Fruit fly (Drosophila melanogaster) whole organism, embryonic: Measurements from ENCODE around the gene Shmt.

ENCODE experiments used
- Abd-B ChIP-seq: fragments of 200-800 bp; sonication (Bioruptor generic); optimal IDR thresholded peaks from 2 replicates; lab custom pipeline; 2018; ENCODE audit warnings: missing biosample characterization, mild to moderate bottlenecking, missing genetic modification characterization, moderate library complexity
- Bdp1 ChIP-seq: fragments of 200-800 bp; sonication (Bioruptor generic); optimal IDR thresholded peaks from 3 replicates; lab custom pipeline; 2016; ENCODE audit warnings: missing biosample characterization, missing genetic modification characterization
- Bgb ChIP-seq: fragments of 200-800 bp; sonication (Bioruptor generic); IDR thresholded peaks from 2 replicates; pipeline ENCODE4 v1.3.6; 2022; ENCODE audit warnings: missing biosample characterization, missing genetic modification characterization; ENCODE audit not compliant: partially characterized antibody
- CG10209 ChIP-seq: fragments of 200-800 bp; sonication (Bioruptor generic); optimal IDR thresholded peaks from 3 replicates; lab custom pipeline; 2017; ENCODE audit warnings: missing biosample characterization, mild to moderate bottlenecking, missing genetic modification characterization, missing genetic modification reagents
- CG10366 ChIP-seq: fragments of 200-800 bp; sonication (Bioruptor generic); IDR thresholded peaks from 2 replicates; pipeline ENCODE4 v1.3.6; 2022; ENCODE audit warnings: missing biosample characterization, missing genetic modification characterization
- CG10543 ChIP-seq: fragments of 200-800 bp; sonication (Bioruptor generic); optimal IDR thresholded peaks from 3 replicates; lab custom pipeline; 2017; ENCODE audit warnings: missing biosample characterization, mild to moderate bottlenecking, missing genetic modification characterization, moderate library complexity
- CG11723 ChIP-seq: fragments of 200-800 bp; sonication (Bioruptor generic); optimal IDR thresholded peaks from 2 replicates; lab custom pipeline; 2017; ENCODE audit warnings: missing biosample characterization, mild to moderate bottlenecking, missing genetic modification characterization
- CG12104 ChIP-seq: fragments of 200-800 bp; sonication (Bioruptor generic); optimal IDR thresholded peaks from 3 replicates; lab custom pipeline; 2016; ENCODE audit warnings: missing biosample characterization, missing genetic modification characterization
- CG12391 ChIP-seq: fragments of 200-800 bp; sonication (Bioruptor generic); optimal IDR thresholded peaks from 3 replicates; lab custom pipeline; 2018; ENCODE audit warnings: missing biosample characterization, mild to moderate bottlenecking, missing genetic modification characterization, moderate library complexity
- CG12659 ChIP-seq: fragments of 200-800 bp; sonication (Bioruptor generic); optimal IDR thresholded peaks from 3 replicates; lab custom pipeline; 2017; ENCODE audit warnings: mild to moderate bottlenecking, missing biosample characterization, missing genetic modification reagents, missing genetic modification characterization
- CG12769 ChIP-seq: fragments of 200-800 bp; sonication (Bioruptor generic); optimal IDR thresholded peaks from 2 replicates; lab custom pipeline; 2019; ENCODE audit warnings: missing biosample characterization, mild to moderate bottlenecking, missing genetic modification characterization, moderate library complexity
- CG13296 ChIP-seq: fragments of 200-800 bp; sonication (Bioruptor generic); optimal IDR thresholded peaks from 3 replicates; lab custom pipeline; 2018; ENCODE audit warnings: missing biosample characterization, mild to moderate bottlenecking, missing genetic modification characterization
- CG17328 ChIP-seq: fragments of 200-800 bp; sonication (Bioruptor generic); IDR thresholded peaks from 2 replicates; pipeline ENCODE4 v1.3.6; 2022; ENCODE audit warnings: missing biosample characterization, missing genetic modification characterization
- CG17385 ChIP-seq: fragments of 200-800 bp; sonication (Bioruptor generic); optimal IDR thresholded peaks from 3 replicates; lab custom pipeline; 2018; ENCODE audit warnings: missing biosample characterization, mild to moderate bottlenecking, missing genetic modification characterization
- CG17802 ChIP-seq: fragments of 200-800 bp; sonication (Bioruptor generic); optimal IDR thresholded peaks from 2 replicates; lab custom pipeline; 2018; ENCODE audit warnings: missing biosample characterization, mild to moderate bottlenecking, missing genetic modification characterization, moderate library complexity
- CG30431 ChIP-seq: fragments of 200-800 bp; sonication (Bioruptor generic); optimal IDR thresholded peaks from 2 replicates; lab custom pipeline; 2017; ENCODE audit warnings: missing biosample characterization, missing genetic modification characterization
- CG42726 ChIP-seq: fragments of 200-800 bp; sonication (Bioruptor generic); IDR thresholded peaks from 2 replicates; pipeline ENCODE4 v1.3.6; 2022; ENCODE audit warnings: missing biosample characterization, missing genetic modification characterization; ENCODE audit not compliant: partially characterized antibody
- CG5180 ChIP-seq: fragments of 200-800 bp; sonication (Bioruptor generic); optimal IDR thresholded peaks from 3 replicates; lab custom pipeline; 2017; ENCODE audit warnings: missing biosample characterization, missing genetic modification characterization, mild to moderate bottlenecking, moderate library complexity, missing genetic modification reagents
- CG7556 ChIP-seq: fragments of 200-800 bp; sonication (Bioruptor generic); optimal IDR thresholded peaks from 2 replicates; lab custom pipeline; 2017; ENCODE audit warnings: missing biosample characterization, mild to moderate bottlenecking, missing genetic modification characterization
- CG8388 ChIP-seq: fragments of 200-800 bp; sonication (Bioruptor generic); optimal IDR thresholded peaks from 2 replicates; lab custom pipeline; 2019; ENCODE audit warnings: missing biosample characterization, mild to moderate bottlenecking, missing genetic modification characterization, moderate library complexity
- CG9437 ChIP-seq: fragments of 200-800 bp; sonication (Bioruptor generic); optimal IDR thresholded peaks from 2 replicates; lab custom pipeline; 2018; ENCODE audit warnings: missing biosample characterization, mild to moderate bottlenecking, missing genetic modification characterization
- CG9609 ChIP-seq: fragments of 200-800 bp; sonication (Bioruptor generic); optimal IDR thresholded peaks from 3 replicates; lab custom pipeline; 2016; ENCODE audit warnings: missing biosample characterization, missing genetic modification characterization
- CoRest ChIP-seq: fragments of 200-800 bp; sonication (Bioruptor generic); optimal IDR thresholded peaks from 3 replicates; lab custom pipeline; 2018; ENCODE audit warnings: missing biosample characterization, mild to moderate bottlenecking, missing genetic modification characterization, moderate library complexity
- Dek ChIP-seq: fragments of 200-800 bp; sonication (Bioruptor generic); optimal IDR thresholded peaks from 3 replicates; lab custom pipeline; 2019; ENCODE audit warnings: missing biosample characterization, mild to moderate bottlenecking, missing genetic modification characterization, moderate library complexity
- HLH4C ChIP-seq: fragments of 200-800 bp; sonication (Bioruptor generic); IDR thresholded peaks from 3 replicates; pipeline ENCODE4 v1.3.6; 2022; ENCODE audit warnings: missing biosample characterization, missing genetic modification characterization; ENCODE audit not compliant: partially characterized antibody
- Hand ChIP-seq: fragments of 200-800 bp; sonication (Bioruptor generic); optimal IDR thresholded peaks from 2 replicates; lab custom pipeline; 2017; ENCODE audit warnings: mild to moderate bottlenecking, missing biosample characterization, missing genetic modification reagents, missing genetic modification characterization
- HmgZ ChIP-seq: fragments of 200-800 bp; sonication (Bioruptor generic); optimal IDR thresholded peaks from 2 replicates; lab custom pipeline; 2018; ENCODE audit warnings: missing biosample characterization, mild to moderate bottlenecking, missing genetic modification characterization
- Hsf ChIP-seq: fragments of 200-800 bp; sonication (Bioruptor generic); optimal IDR thresholded peaks from 3 replicates; lab custom pipeline; 2016; ENCODE audit warnings: missing biosample characterization, missing genetic modification characterization
- Lhr ChIP-seq: fragments of 200-800 bp; sonication (Bioruptor generic); optimal IDR thresholded peaks from 3 replicates; lab custom pipeline; 2017; ENCODE audit warnings: mild to moderate bottlenecking, missing biosample characterization, missing genetic modification reagents, missing genetic modification characterization
- NfI ChIP-seq: fragments of 200-800 bp; sonication (Bioruptor generic); optimal IDR thresholded peaks from 3 replicates; lab custom pipeline; 2018; ENCODE audit warnings: missing biosample characterization, mild to moderate bottlenecking, missing genetic modification characterization, moderate library complexity
- Pdp1 ChIP-seq, 2 experiments: fragments of 200-800 bp; sonication (Bioruptor generic); optimal IDR thresholded peaks; 3 replicates each; lab custom pipeline; 2016; ENCODE audit warnings: missing biosample characterization in 2 of 2, missing genetic modification characterization in 2 of 2, mild to moderate bottlenecking in 1 of 2, moderate library complexity in 1 of 2
- Side ChIP-seq: fragments of 200-800 bp; sonication (Bioruptor generic); optimal IDR thresholded peaks from 2 replicates; lab custom pipeline; 2016; ENCODE audit warnings: missing biosample characterization, missing genetic modification characterization
- TFAM ChIP-seq: fragments of 200-800 bp; sonication (Bioruptor generic); optimal IDR thresholded peaks from 2 replicates; lab custom pipeline; 2017; ENCODE audit warnings: missing biosample characterization, missing genetic modification characterization, inconsistent platforms
- Taf1 ChIP-seq: fragments of 200-800 bp; sonication (Bioruptor generic); IDR thresholded peaks from 2 replicates; pipeline ENCODE4 v1.3.6; 2022; ENCODE audit warnings: missing biosample characterization, missing genetic modification characterization
- bbx ChIP-seq: fragments of 200-800 bp; sonication (Bioruptor generic); IDR thresholded peaks from 2 replicates; pipeline ENCODE4 v1.3.6; 2022; ENCODE audit warnings: missing biosample characterization, missing genetic modification characterization; ENCODE audit not compliant: partially characterized antibody
- br ChIP-seq: fragments of >200 bp; optimal IDR thresholded peaks from 2 replicates; lab custom pipeline; 2017
- crol ChIP-seq: fragments of 200-800 bp; sonication (Bioruptor generic); IDR thresholded peaks from 2 replicates; pipeline ENCODE4 v1.3.6; 2022; ENCODE audit warnings: missing biosample characterization, missing genetic modification characterization
- dm ChIP-seq: fragments of 200-800 bp; sonication (Bioruptor generic); optimal IDR thresholded peaks from 3 replicates; lab custom pipeline; 2016; ENCODE audit warnings: missing biosample characterization, missing genetic modification characterization
- exex ChIP-seq: fragments of 200-800 bp; sonication (Bioruptor generic); optimal IDR thresholded peaks from 4 replicates; lab custom pipeline; 2018; ENCODE audit warnings: missing biosample characterization, mild to moderate bottlenecking, missing genetic modification characterization, moderate library complexity
- fru ChIP-seq: fragments of >200 bp; optimal IDR thresholded peaks from 2 replicates; lab custom pipeline; 2017
- gt ChIP-seq: fragments of 200-800 bp; sonication (Bioruptor generic); IDR thresholded peaks from 2 replicates; pipeline ENCODE4 v1.3.6; 2022; ENCODE audit warnings: missing biosample characterization, missing genetic modification characterization
- lmd ChIP-seq: fragments of 200-800 bp; sonication (Bioruptor generic); IDR thresholded peaks from 2 replicates; pipeline ENCODE4 v1.3.6; 2022; ENCODE audit warnings: missing biosample characterization, missing genetic modification characterization
- mld ChIP-seq: fragments of 200-800 bp; sonication (Bioruptor generic); IDR thresholded peaks from 3 replicates; pipeline ENCODE4 v1.3.6; 2022; ENCODE audit warnings: missing biosample characterization, missing genetic modification characterization; ENCODE audit not compliant: partially characterized antibody
- ranshi ChIP-seq: fragments of 200-800 bp; sonication (Bioruptor generic); IDR thresholded peaks from 2 replicates; pipeline ENCODE4 v1.3.6; 2022; ENCODE audit warnings: missing biosample characterization, missing genetic modification characterization
- sna ChIP-seq: fragments of 200-800 bp; sonication (Bioruptor generic); IDR thresholded peaks from 2 replicates; pipeline ENCODE4 v1.3.6; 2022; ENCODE audit warnings: missing biosample characterization, missing genetic modification characterization; ENCODE audit not compliant: partially characterized antibody
- tgo ChIP-seq: fragments of 200-800 bp; sonication (Bioruptor generic); IDR thresholded peaks from 3 replicates; pipeline ENCODE4 v1.3.6; 2022; ENCODE audit warnings: missing biosample characterization, missing genetic modification characterization
- unc-4 ChIP-seq: fragments of 200-800 bp; sonication (Bioruptor generic); IDR thresholded peaks from 2 replicates; pipeline ENCODE4 v1.3.6; 2022; ENCODE audit warnings: missing biosample characterization, missing genetic modification characterization; ENCODE audit not compliant: partially characterized antibody
- wdn ChIP-seq: fragments of 200-800 bp; sonication (Bioruptor generic); IDR thresholded peaks from 2 replicates; pipeline ENCODE4 v1.3.6; 2022; ENCODE audit warnings: missing biosample characterization, missing genetic modification characterization

Shmt gene

dm6 chrX:5965517-5966397, 49.2 kb upstream of the Shmt start, which contains the start of gene Grip (continued):
- TF ChIP-seq CG5180 (GFP tag; lab: Kevin White, UChicago) (no peak), CG12769 (tag; lab: Kevin White, UChicago) (no peak), Lhr (GFP tag; lab: Kevin White, UChicago) (no peak), CG7556 (GFP tag; lab: Kevin White, UChicago) (peak; percentile 51), tgo (GFP tag; lab: Robert Waterston, UW) (no peak), NfI (GFP tag; lab: Kevin White, UChicago) (no peak), CG10543 (GFP tag; lab: Kevin White, UChicago) (peak; percentile 21), CG9437 (GFP tag; lab: Kevin White, UChicago) (peak; percentile 28), Bdp1 (GFP tag; lab: Kevin White, UChicago) (no peak), Hand (GFP tag; lab: Kevin White, UChicago) (no peak), CG17328 (GFP tag; lab: Robert Waterston, UW) (peak; percentile 17; the same call in 1 of the 2 replicates), CG9609 (no peak), Side (GFP tag; lab: Kevin White, UChicago) (no peak), CoRest (tag; lab: Kevin White, UChicago) (peak; percentile 62), gt (GFP tag; lab: Robert Waterston, UW) (no peak), TFAM (GFP tag; lab: Kevin White, UChicago) (no peak), HLH4C (GFP tag; lab: Robert Waterston, UW) (peak; percentile 60; the same call in 1 of the 3 replicates), exex (tag; lab: Kevin White, UChicago) (no peak), CG12391 (tag; lab: Kevin White, UChicago) (peak; percentile 72), br (lab: Kevin White, UChicago) (no peak), Taf1 (GFP tag; lab: Robert Waterston, UW) (no peak), CG10366 (GFP tag; lab: Robert Waterston, UW) (no peak; the same call in 1 of the 2 replicates), crol (no peak), CG10209 (GFP tag; lab: Kevin White, UChicago) (peak; percentile 26), Bgb (GFP tag; lab: Robert Waterston, UW) (0 out of 2 replicates have a peak, but pooled peaks have one; percentile 23), lmd (GFP tag; lab: Robert Waterston, UW) (no peak), CG8388 (GFP tag; lab: Kevin White, UChicago) (peak; percentile 30), Pdp1 (GFP tag; optimal IDR thresholded peaks at IDR 0.05; lab: Kevin White, UChicago) (peak in 1 of 2 experiments; percentile 84), sna (GFP tag; lab: Robert Waterston, UW) (no peak; the same call in 1 of the 2 replicates), wdn (no peak), HmgZ (tag; lab: Kevin White, UChicago) (no peak), Hsf (GFP tag; lab: Kevin White, UChicago) (no peak), unc-4 (GFP tag; lab: Robert Waterston, UW) (peak; percentile 55; the same call in 1 of the 2 replicates), Dek (tag; lab: Kevin White, UChicago) (no peak), mld (GFP tag; lab: Robert Waterston, UW) (peak; percentile 62; the same call in 2 of the 3 replicates), CG12104 (GFP tag; lab: Kevin White, UChicago) (no peak), CG42726 (peak; percentile 54; the same call in 1 of the 2 replicates), CG17385 (GFP tag; lab: Kevin White, UChicago) (peak; percentile 19), CG30431 (GFP tag; lab: Kevin White, UChicago) (no peak), CG17802 (tag; lab: Kevin White, UChicago) (no peak), CG13296 (GFP tag; lab: Kevin White, UChicago) (no peak), fru (lab: Kevin White, UChicago) (no peak), dm (GFP tag; lab: Kevin White, UChicago) (no peak), Abd-B (GFP tag; lab: Kevin White, UChicago) (peak; percentile 1), CG12659 (GFP tag; lab: Kevin White, UChicago) (peak; percentile 38), bbx (GFP tag; lab: Robert Waterston, UW) (peak; percentile 59), CG11723 (no peak), ranshi (GFP tag; lab: Robert Waterston, UW) (no peak)
